Fruit fly (Drosophila melanogaster) whole organism: ENCODE results near the gene caz.

Experiments used
- CG8478 ChIP-seq: fragments of >200 bp; optimal IDR thresholded peaks from 2 replicates; lab custom pipeline; 2018; ENCODE audit warnings: inconsistent platforms
- EcR ChIP-seq, 2 experiments: fragments of >200 bp; optimal IDR thresholded peaks; 2 replicates each; lab custom pipeline; 2017; ENCODE audit warnings: missing biosample characterization in 2 of 2, missing genetic modification characterization in 2 of 2, missing genetic modification reagents in 2 of 2
- pan ChIP-seq: fragments of >200 bp; optimal IDR thresholded peaks from 2 replicates; lab custom pipeline; 2017
- psq ChIP-seq: fragments of >200 bp; optimal IDR thresholded peaks from 2 replicates; lab custom pipeline; 2017
- usp ChIP-seq: fragments of >200 bp; optimal IDR thresholded peaks from 2 replicates; lab custom pipeline; 2017; ENCODE audit warnings: missing biosample characterization, missing genetic modification characterization, mixed read lengths

- TF ChIP-seq psq (lab: Kevin White, UChicago) (no peak), EcR (GFP tag; optimal IDR thresholded peaks at IDR 0.05; lab: Kevin White, UChicago) (no peak), usp (no peak), pan (no peak), CG8478 (lab: Kevin White, UChicago) (no peak)
Measured at dm6 chrX:16323536-16323935, 34.9 kb downstream of the caz start.
